Worm (Caenorhabditis elegans) whole organism, late embryonic: Measurements from ENCODE around the gene F53B1.3.

Experiments
- C08G9.2 ChIP-seq: sonication (generic microtip); optimal IDR thresholded peaks from 2 replicates; lab custom pipeline; 2016; ENCODE audit warnings: mild to moderate bottlenecking, missing genetic modification characterization, moderate library complexity, missing compliant biosample characterization
- C38D4.7 ChIP-seq: fragments of 200-800 bp; sonication (Bioruptor generic); optimal IDR thresholded peaks from 2 replicates; lab custom pipeline; 2018; ENCODE audit warnings: mild to moderate bottlenecking, missing genetic modification characterization, moderate library complexity, missing compliant biosample characterization
- T23F11.4 ChIP-seq: fragments of 200-800 bp; sonication (Bioruptor generic); optimal IDR thresholded peaks from 2 replicates; lab custom pipeline; 2018; ENCODE audit warnings: mild to moderate bottlenecking, missing genetic modification characterization, missing compliant biosample characterization
- Y22D7AL.16 ChIP-seq: sonication (generic microtip); optimal IDR thresholded peaks from 2 replicates; lab custom pipeline; 2016; ENCODE audit warnings: missing genetic modification characterization, missing compliant biosample characterization
- ama-1 ChIP-seq: fragments of 150-350 bp; optimal IDR thresholded peaks from 2 replicates; lab custom pipeline; 2014
- ceh-14 ChIP-seq: sonication (generic microtip); optimal IDR thresholded peaks from 2 replicates; lab custom pipeline; 2016; ENCODE audit warnings: missing genotype, missing genetic modification characterization, missing compliant biosample characterization
- ceh-19 ChIP-seq: fragments of 200-800 bp; sonication (Bioruptor generic); optimal IDR thresholded peaks from 2 replicates; lab custom pipeline; 2018; ENCODE audit warnings: mild to moderate bottlenecking, missing genetic modification characterization, missing compliant biosample characterization
- ceh-22 ChIP-seq: sonication (generic microtip); optimal IDR thresholded peaks from 2 replicates; lab custom pipeline; 2017; ENCODE audit warnings: missing biosample characterization, missing genetic modification characterization
- ceh-31 ChIP-seq: sonication (generic microtip); optimal IDR thresholded peaks from 2 replicates; lab custom pipeline; 2016; ENCODE audit warnings: missing genetic modification characterization, missing compliant biosample characterization
- ceh-34 ChIP-seq: sonication (generic microtip); optimal IDR thresholded peaks from 2 replicates; lab custom pipeline; 2016; ENCODE audit warnings: mild to moderate bottlenecking, missing genetic modification characterization, missing compliant biosample characterization
- ceh-6 ChIP-seq: fragments of 200-800 bp; sonication (Bioruptor generic); optimal IDR thresholded peaks from 2 replicates; lab custom pipeline; 2018; ENCODE audit warnings: mild to moderate bottlenecking, missing genetic modification characterization, missing compliant biosample characterization
- dve-1 ChIP-seq: sonication (generic microtip); optimal IDR thresholded peaks from 2 replicates; lab custom pipeline; 2017; ENCODE audit warnings: antibody characterized with exemption, mild to moderate bottlenecking, missing genetic modification characterization, missing compliant biosample characterization
- elt-2 ChIP-seq: sonication (generic microtip); optimal IDR thresholded peaks from 2 replicates; lab custom pipeline; 2016; ENCODE audit warnings: missing genetic modification reagents, missing genetic modification characterization, missing compliant biosample characterization
- fkh-10 ChIP-seq: fragments of 150-350 bp; optimal IDR thresholded peaks from 2 replicates; lab custom pipeline; 2014; ENCODE audit warnings: missing biosample characterization, missing genetic modification reagents, missing genetic modification characterization
- gmeb-2 ChIP-seq: sonication (generic microtip); optimal IDR thresholded peaks from 2 replicates; lab custom pipeline; 2016; ENCODE audit warnings: missing genetic modification characterization, inconsistent platforms, missing compliant biosample characterization
- hlh-13 ChIP-seq: fragments of 200-800 bp; sonication (Bioruptor generic); optimal IDR thresholded peaks from 2 replicates; lab custom pipeline; 2018; ENCODE audit warnings: mild to moderate bottlenecking, missing genetic modification characterization, missing compliant biosample characterization
- hlh-15 ChIP-seq: sonication (generic microtip); optimal IDR thresholded peaks from 2 replicates; lab custom pipeline; 2016; ENCODE audit warnings: missing genetic modification characterization, missing compliant biosample characterization
- hlh-30 ChIP-seq: sonication (generic microtip); optimal IDR thresholded peaks from 2 replicates; lab custom pipeline; 2017; ENCODE audit warnings: antibody characterized with exemption, missing genetic modification characterization, missing compliant biosample characterization; ENCODE audit not compliant: insufficient read depth
- hlh-6 ChIP-seq: sonication (generic microtip); optimal IDR thresholded peaks from 2 replicates; lab custom pipeline; 2016; ENCODE audit warnings: missing genotype, missing genetic modification characterization, missing compliant biosample characterization
- lim-6 ChIP-seq: sonication (generic microtip); optimal IDR thresholded peaks from 2 replicates; lab custom pipeline; 2016; ENCODE audit warnings: missing genetic modification characterization, missing compliant biosample characterization
- lin-11 ChIP-seq: fragments of 200-800 bp; sonication (Bioruptor generic); optimal IDR thresholded peaks from 2 replicates; lab custom pipeline; 2018; ENCODE audit warnings: mild to moderate bottlenecking, missing genetic modification characterization, missing compliant biosample characterization
- madf-2 ChIP-seq: sonication (generic microtip); optimal IDR thresholded peaks from 2 replicates; lab custom pipeline; 2017; ENCODE audit warnings: missing genetic modification characterization, missing compliant biosample characterization
- nhr-11 ChIP-seq: fragments of 150-350 bp; optimal IDR thresholded peaks from 2 replicates; lab custom pipeline; 2014; ENCODE audit warnings: missing biosample characterization, missing genetic modification characterization
- nhr-232 ChIP-seq: sonication (generic microtip); optimal IDR thresholded peaks from 2 replicates; lab custom pipeline; 2016; ENCODE audit warnings: missing genetic modification characterization, missing compliant biosample characterization
- npax-4 ChIP-seq: sonication (generic microtip); optimal IDR thresholded peaks from 2 replicates; lab custom pipeline; 2016; ENCODE audit warnings: missing genetic modification characterization, missing compliant biosample characterization
- pat-9 ChIP-seq: fragments of 200-800 bp; sonication (Bioruptor generic); optimal IDR thresholded peaks from 2 replicates; lab custom pipeline; 2018; ENCODE audit warnings: mild to moderate bottlenecking, missing genetic modification characterization, moderate library complexity, missing compliant biosample characterization
- pax-1 ChIP-seq: fragments of 150-350 bp; optimal IDR thresholded peaks from 2 replicates; lab custom pipeline; 2014; ENCODE audit warnings: missing biosample characterization, missing genetic modification characterization
- pha-4 ChIP-seq: fragments of 150-350 bp; optimal IDR thresholded peaks from 2 replicates; lab custom pipeline; 2018; ENCODE audit warnings: missing biosample characterization, missing genetic modification reagents, missing genetic modification characterization
- pqm-1 ChIP-seq: sonication (generic microtip); optimal IDR thresholded peaks from 2 replicates; lab custom pipeline; 2016; ENCODE audit warnings: missing genetic modification characterization, missing compliant biosample characterization
- pros-1 ChIP-seq: fragments of 150-350 bp; optimal IDR thresholded peaks from 2 replicates; lab custom pipeline; 2014; ENCODE audit warnings: missing biosample characterization, missing genetic modification reagents, missing genetic modification characterization
- ref-2 ChIP-seq: sonication (generic microtip); optimal IDR thresholded peaks from 2 replicates; lab custom pipeline; 2016; ENCODE audit warnings: missing genetic modification characterization, missing compliant biosample characterization
- rnt-1 ChIP-seq: sonication (generic microtip); optimal IDR thresholded peaks from 2 replicates; lab custom pipeline; 2016; ENCODE audit warnings: missing genetic modification characterization, missing compliant biosample characterization
- sox-4 ChIP-seq: sonication (generic microtip); optimal IDR thresholded peaks from 2 replicates; lab custom pipeline; 2017; ENCODE audit warnings: mild to moderate bottlenecking, missing genetic modification characterization, inconsistent platforms, missing compliant biosample characterization
- unc-3 ChIP-seq, 2 experiments: fragments of 200-800 bp in 1 of 2; sonication (Bioruptor generic) in 1 of 2; sonication (generic microtip) in 1 of 2; conservative IDR thresholded peaks in 1 of 2; optimal IDR thresholded peaks in 1 of 2; 2 replicates each; pipeline versions ENCODE4 v1.3.6 to Lab custom; 2016 to 2022; ENCODE audit warnings: missing compliant biosample characterization in 2 of 2, missing genetic modification characterization in 2 of 2, missing genetic modification reagents in 1 of 2
- unc-42 ChIP-seq: sonication (generic microtip); optimal IDR thresholded peaks from 2 replicates; lab custom pipeline; 2016; ENCODE audit warnings: missing genotype, missing genetic modification characterization, missing compliant biosample characterization
- zip-5 ChIP-seq: sonication (generic microtip); optimal IDR thresholded peaks from 2 replicates; lab custom pipeline; 2016; ENCODE audit warnings: missing genetic modification characterization, missing compliant biosample characterization
- ztf-16 ChIP-seq: sonication (generic microtip); optimal IDR thresholded peaks from 2 replicates; lab custom pipeline; 2017; ENCODE audit warnings: missing genetic modification characterization, missing compliant biosample characterization

F53B1.3 gene

ce11 chrX:2145629-2146028 is 40.2 kb downstream of the F53B1.3 start, which contains the start of gene dpy-3:
Gene dpy-3 (minus strand): TSS chrX:2145647.
- TF ChIP-seq Y22D7AL.16 (tag; lab: Kevin White, UChicago) (no peak), madf-2 (tag; lab: Kevin White, UChicago) (no peak), elt-2 (no peak), unc-3 (GFP tag; conservative IDR thresholded peaks at IDR 0.05; lab: Robert Waterston, UW) (no peak), unc-3 (tag; optimal IDR thresholded peaks at IDR 0.05; lab: Kevin White, UChicago) (no peak), pha-4 (tag; lab: Kevin White, UChicago) (no peak), rnt-1 (tag; lab: Kevin White, UChicago) (no peak), ceh-6 (GFP tag; lab: Kevin White, UChicago) (no peak), C08G9.2 (tag; lab: Kevin White, UChicago) (no peak)

DNA sequence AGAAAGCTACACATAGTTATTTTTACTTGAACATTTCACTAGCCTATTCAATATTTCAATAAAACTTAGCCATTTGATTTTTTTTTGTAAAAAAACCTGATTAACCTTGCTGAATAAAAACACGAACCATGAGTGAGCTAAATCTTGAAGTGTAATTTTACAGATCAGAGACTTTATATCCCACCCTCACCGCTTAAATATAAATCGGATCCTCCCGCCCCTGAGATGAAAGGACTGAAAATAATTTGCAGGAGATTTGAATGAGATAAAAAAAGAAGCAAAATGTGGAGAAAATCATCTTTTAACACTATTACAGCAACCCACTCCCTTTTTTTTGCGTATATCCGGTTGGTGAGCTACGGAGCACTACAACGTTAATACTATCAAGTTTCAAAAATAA is 44.6 kb downstream of the F53B1.3 start, which contains the start of gene npax-2:
npax-2 (minus strand) TSS at position 101 of the 400 bp plus-strand sequence.
- no peak for TF ChIP-seq gmeb-2 (tag; lab: Kevin White, UChicago)
- TF ChIP-seq ceh-19 (GFP tag; lab: Kevin White, UChicago), result no peak
- no peak for TF ChIP-seq ztf-16 (tag; lab: Kevin White, UChicago)
- TF ChIP-seq ama-1 (lab: Kevin White, UChicago), result no peak
- no peak for TF ChIP-seq pqm-1 (tag; lab: Kevin White, UChicago)
- no peak for TF ChIP-seq lin-11 (tag; lab: Kevin White, UChicago)
- no peak for TF ChIP-seq pax-1 (tag; lab: Kevin White, UChicago)
- TF ChIP-seq pha-4 (tag; lab: Kevin White, UChicago), result no peak
- no peak for TF ChIP-seq dve-1 (tag; lab: Kevin White, UChicago)
- TF ChIP-seq fkh-10, result no peak
- no peak for TF ChIP-seq ceh-22 (tag; lab: Kevin White, UChicago)
- TF ChIP-seq hlh-13 (GFP tag; lab: Kevin White, UChicago), result no peak
- no peak for TF ChIP-seq ceh-6 (GFP tag; lab: Kevin White, UChicago)
- TF ChIP-seq pat-9, result no peak
- no peak for TF ChIP-seq C38D4.7 (GFP tag; lab: Kevin White, UChicago)
- no peak for TF ChIP-seq sox-4
- TF ChIP-seq nhr-232, result no peak
- TF ChIP-seq unc-42, result no peak
- TF ChIP-seq npax-4 (tag; lab: Kevin White, UChicago), result no peak
- no peak for TF ChIP-seq ref-2 (tag; lab: Kevin White, UChicago)
- TF ChIP-seq, all 69 proteins: peak for 0

DNA sequence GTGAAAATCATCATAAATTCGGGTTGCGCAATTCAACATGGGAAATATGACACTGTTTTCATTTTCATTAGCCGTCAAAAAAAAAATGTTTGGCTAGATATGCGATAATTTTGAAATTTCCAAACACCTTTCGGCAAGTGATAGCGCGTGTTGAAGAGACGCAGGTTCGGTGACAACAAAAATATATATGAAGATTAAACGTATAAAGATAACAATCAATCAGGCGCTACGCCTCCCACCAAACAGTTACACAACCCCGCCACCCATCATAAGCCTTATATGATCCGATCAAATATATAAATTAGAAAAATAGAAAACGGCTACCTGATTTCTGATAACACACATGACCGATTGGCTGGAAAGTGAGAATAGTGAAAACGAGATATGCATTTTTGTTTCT is 46.7 kb downstream of the F53B1.3 start:
- TF ChIP-seq C38D4.7 (GFP tag; lab: Kevin White, UChicago) (no peak), hlh-6 (tag; lab: Kevin White, UChicago) (no peak), gmeb-2 (tag; lab: Kevin White, UChicago) (no peak), T23F11.4 (GFP tag; lab: Kevin White, UChicago) (no peak), ceh-22 (tag; lab: Kevin White, UChicago) (no peak), ztf-16 (tag; lab: Kevin White, UChicago) (no peak), ceh-31 (tag; lab: Kevin White, UChicago) (no peak), fkh-10 (no peak), hlh-15 (tag; lab: Kevin White, UChicago) (no peak), ceh-34 (no peak), hlh-30 (tag; lab: Kevin White, UChicago) (no peak), pros-1 (tag; lab: Kevin White, UChicago) (no peak), nhr-11 (no peak), zip-5 (tag; lab: Kevin White, UChicago) (no peak), unc-42 (no peak), lim-6 (tag; lab: Kevin White, UChicago) (no peak), unc-3 (GFP tag; conservative IDR thresholded peaks at IDR 0.05; lab: Robert Waterston, UW) (no peak), unc-3 (tag; optimal IDR thresholded peaks at IDR 0.05; lab: Kevin White, UChicago) (no peak), ceh-14 (tag; lab: Kevin White, UChicago) (no peak), elt-2 (no peak)
